Worm (Caenorhabditis elegans): ENCODE measurements around the gene C37C3.11.

The C37C3.11 gene

ce11 chrV:7814601-7815000, 50.0 kb downstream of the C37C3.11 start, which contains the start of gene ZK742.6 (continued):
- no peak for TF ChIP-seq unc-130 (GFP tag; optimal IDR thresholded peaks at IDR 0.05)
- TF ChIP-seq tbx-9 (tag; optimal IDR thresholded peaks at IDR 0.05; ENCODE audit: borderline replicate concordance), result no peak
- TF ChIP-seq efl-1 (GFP tag; optimal IDR thresholded peaks at IDR 0.05), result no peak
- TF ChIP-seq chd-7 (tag; optimal IDR thresholded peaks at IDR 0.05), result no peak
- TF ChIP-seq F23B12.7 (tag; optimal IDR thresholded peaks at IDR 0.05; ENCODE audit: insufficient read depth), result no peak
- TF ChIP-seq mel-28 (tag; optimal IDR thresholded peaks at IDR 0.05; ENCODE audit: borderline replicate concordance), result no peak
- no peak for TF ChIP-seq lag-1 (GFP tag; IDR thresholded peaks at IDR 0.05)
- no peak for TF ChIP-seq lsl-1 (GFP tag; optimal IDR thresholded peaks at IDR 0.05)
- no peak for TF ChIP-seq snpc-1.1 (tag; optimal IDR thresholded peaks at IDR 0.05; ENCODE audit: insufficient read depth)

All from whole organism, young adult.